Fruit fly (Drosophila melanogaster): Measurements from ENCODE around the gene CG9512.

CG9512 gene

DNA sequence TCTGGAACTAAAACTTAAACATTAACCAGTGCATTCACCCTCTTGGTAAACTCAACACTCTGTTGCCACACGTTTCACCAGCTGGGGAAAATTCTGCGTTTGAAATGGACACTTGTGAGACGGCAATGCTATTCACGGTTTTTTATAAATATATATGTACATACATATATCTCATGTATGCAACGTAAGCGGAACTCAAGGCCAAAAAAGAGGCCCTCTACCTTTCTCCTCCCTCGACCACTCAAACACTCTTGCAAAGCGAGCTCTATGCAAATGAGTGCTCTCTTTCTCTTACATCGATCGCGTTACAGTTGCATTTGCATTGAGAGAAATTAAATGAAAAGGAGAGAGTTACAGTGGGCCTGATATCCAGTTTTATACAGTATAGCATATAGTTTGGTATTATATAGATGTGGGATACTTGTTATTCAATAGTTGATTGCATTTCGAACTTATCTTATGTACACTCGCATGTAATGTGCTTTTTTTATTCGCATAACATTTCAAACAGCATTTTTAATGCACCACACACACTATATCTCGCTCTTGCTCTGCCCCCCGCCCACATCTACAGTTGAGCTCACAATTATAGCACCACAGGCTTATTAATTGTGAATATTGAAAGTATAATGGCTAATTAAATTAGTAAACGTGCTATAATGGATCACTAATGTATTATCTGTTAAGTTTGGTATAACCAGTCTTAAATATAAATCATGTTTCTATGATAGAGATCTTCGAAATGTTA lies 46.9 kb upstream of the CG9512 start (continued):
- TF ChIP-seq CG10959 (GFP tag; IDR thresholded peaks at IDR 0.05) (0 out of 2 replicates have a peak, but pooled peaks have one; percentile 36), CG4707 (GFP tag; optimal IDR thresholded peaks at IDR 0.05) (peak; percentile 96), nerfin-1 (tag; optimal IDR thresholded peaks at IDR 0.05) (peak; percentile 11), scrt (GFP tag; optimal IDR thresholded peaks at IDR 0.05) (no peak), Six4 (GFP tag; optimal IDR thresholded peaks at IDR 0.05) (peak; percentile 27), dati (GFP tag; IDR thresholded peaks at IDR 0.05) (no peak), CG32532 (GFP tag; IDR thresholded peaks at IDR 0.05) (no peak), Xrp1 (GFP tag; IDR thresholded peaks at IDR 0.05) (peak; percentile 73), gsb-n (tag; optimal IDR thresholded peaks at IDR 0.05) (peak; percentile 13), CG3065 (GFP tag; optimal IDR thresholded peaks at IDR 0.05) (no peak), ken (GFP tag; IDR thresholded peaks at IDR 0.05) (peak; percentile 58; the same call in 1 of the 3 replicates), gce (GFP tag; IDR thresholded peaks at IDR 0.05) (peak; percentile 34; the same call in 1 of the 3 replicates), CG6654 (GFP tag; optimal IDR thresholded peaks at IDR 0.05) (peak; percentile 10), dmrt11E (tag; optimal IDR thresholded peaks at IDR 0.05) (peak; percentile 62), gem (tag; optimal IDR thresholded peaks at IDR 0.05) (peak; percentile 71), tin (GFP tag; optimal IDR thresholded peaks at IDR 0.05) (peak; percentile 36), CG11093 (GFP tag; IDR thresholded peaks at IDR 0.05) (no peak), CG11398 (GFP tag; optimal IDR thresholded peaks at IDR 0.05) (peak; percentile 9), row (GFP tag; IDR thresholded peaks at IDR 0.05) (peak; percentile 65), peb (GFP tag; IDR thresholded peaks at IDR 0.05) (no peak; the same call in 1 of the 2 replicates), eve (GFP tag; optimal IDR thresholded peaks at IDR 0.05) (peak in 1 of 2 experiments; percentile 20), exex (tag; optimal IDR thresholded peaks at IDR 0.05) (no peak), CG1529 (GFP tag; optimal IDR thresholded peaks at IDR 0.05) (peak; percentile 52), ato (GFP tag; IDR thresholded peaks at IDR 0.05; ENCODE audit: partially characterized antibody) (no peak), CG17385 (GFP tag; optimal IDR thresholded peaks at IDR 0.05) (peak; percentile 48), CG17328 (GFP tag; IDR thresholded peaks at IDR 0.05) (peak; percentile 64), CG15479 (GFP tag; optimal IDR thresholded peaks at IDR 0.05) (peak; percentile 16), CG12942 (GFP tag; optimal IDR thresholded peaks at IDR 0.05) (peak; percentile 17), CG12236 (GFP tag; optimal IDR thresholded peaks at IDR 0.05) (peak; percentile 32), al (GFP tag; IDR thresholded peaks at IDR 0.05) (no peak), Mad (GFP tag; optimal IDR thresholded peaks at IDR 0.05) (peak; percentile 2), nmo (GFP tag; optimal IDR thresholded peaks at IDR 0.05) (peak; percentile 56), Mrtf (GFP tag; IDR thresholded peaks at IDR 0.05) (no peak), Ptx1 (GFP tag; IDR thresholded peaks at IDR 0.05) (peak; percentile 53), caup (GFP tag; optimal IDR thresholded peaks at IDR 0.05; ENCODE audit: severe bottlenecking) (no peak), az2 (GFP tag; optimal IDR thresholded peaks at IDR 0.05) (peak; percentile 62), CG16863 (GFP tag; optimal IDR thresholded peaks at IDR 0.05) (peak; percentile 33), tll (GFP tag; optimal IDR thresholded peaks at IDR 0.05) (no peak), sqz (GFP tag; optimal IDR thresholded peaks at IDR 0.05) (peak; percentile 33), CG32772 (GFP tag; IDR thresholded peaks at IDR 0.05) (peak; percentile 57; the same call in 1 of the 2 replicates), Atf-2 (GFP tag; optimal IDR thresholded peaks at IDR 0.05) (peak; percentile 19), toy (GFP tag; IDR thresholded peaks at IDR 0.05) (no peak), Pdp1 (GFP tag; optimal IDR thresholded peaks at IDR 0.05) (peak in 1 of 2 experiments; percentile 69), lilli (GFP tag; optimal IDR thresholded peaks at IDR 0.05) (peak; percentile 6), CG1233 (GFP tag; optimal IDR thresholded peaks at IDR 0.05) (peak; percentile 5), CG14667 (GFP tag; IDR thresholded peaks at IDR 0.05) (peak; percentile 19; the same call in 1 of the 2 replicates), bab2 (GFP tag; optimal IDR thresholded peaks at IDR 0.05) (peak; percentile 1), CG13424 (tag; optimal IDR thresholded peaks at IDR 0.05) (peak; percentile 60), CG5953 (GFP tag; IDR thresholded peaks at IDR 0.05) (peak; percentile 66)
